Worm (Caenorhabditis elegans): ENCODE data around the gene Y7A5A.13.

Gene Y7A5A.13

DNA sequence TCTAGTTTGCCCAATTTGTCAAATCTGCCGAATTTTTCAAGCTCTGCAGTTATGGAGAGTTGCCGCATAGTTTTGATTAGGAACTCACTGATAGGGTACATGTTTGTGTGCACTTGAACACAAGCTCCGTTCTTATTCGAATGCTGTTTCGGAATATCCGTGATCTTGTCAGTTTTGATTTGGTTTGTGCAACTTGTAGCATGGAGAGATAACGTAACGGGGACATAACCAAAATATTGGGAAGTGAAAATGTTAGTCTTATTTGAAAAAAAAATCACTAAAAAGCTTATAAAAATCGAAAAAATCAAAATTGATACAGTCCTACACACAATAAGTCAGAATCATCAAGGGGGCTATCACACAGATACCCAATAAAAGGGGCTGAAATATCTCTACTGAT lies 8.4 kb downstream of the Y7A5A.13 start, which contains the start of gene Y7A5A.24:
TSS of gene Y7A5A.24 (minus strand) at position 101 of the 400 bp plus-strand sequence.
- TF ChIP-seq tra-4 (tag; optimal IDR thresholded peaks at IDR 0.05) = no peak
- TF ChIP-seq scrt-1 (GFP tag; IDR thresholded peaks at IDR 0.05) = no peak
- TF ChIP-seq aly-1 (tag; optimal IDR thresholded peaks at IDR 0.05) = no peak
- no peak for TF ChIP-seq hmg-4 (GFP tag; optimal IDR thresholded peaks at IDR 0.05)

DNA sequence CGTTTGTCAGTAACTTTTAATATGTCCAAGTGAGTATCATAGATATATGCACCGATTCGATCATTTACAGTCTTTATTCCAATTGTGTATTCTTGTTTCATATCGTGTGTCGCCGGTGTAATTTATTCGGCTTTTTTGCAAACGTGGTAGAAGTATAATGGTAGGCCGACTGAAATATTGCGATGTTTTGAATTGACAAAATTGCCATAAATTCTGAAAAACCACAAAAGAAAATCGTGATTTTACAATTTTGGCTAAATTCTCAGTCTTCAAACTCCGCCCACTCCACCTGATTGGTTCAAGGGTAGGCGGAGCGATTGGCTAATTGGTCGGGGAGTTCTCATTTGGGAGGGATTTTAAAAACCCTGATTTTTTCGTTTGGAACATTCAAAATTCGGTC lies 10.9 kb downstream of the Y7A5A.13 start, which contains the start of gene Y7A5A.3:
TSS of gene Y7A5A.3 (minus strand) at position 101 of the 400 bp plus-strand sequence.
- no peak for TF ChIP-seq tbx-37 (GFP tag; conservative IDR thresholded peaks at IDR 0.05)
- TF ChIP-seq ets-7 (tag; optimal IDR thresholded peaks at IDR 0.05) = no peak
- TF ChIP-seq ama-1 (optimal IDR thresholded peaks at IDR 0.05) = no peak
- TF ChIP-seq hmbx-1 (tag; optimal IDR thresholded peaks at IDR 0.05) = no peak
- no peak for TF ChIP-seq aly-1 (tag; optimal IDR thresholded peaks at IDR 0.05)
- TF ChIP-seq F13C5.2 (tag; optimal IDR thresholded peaks at IDR 0.05) = no peak
- TF ChIP-seq ceh-36 (tag; optimal IDR thresholded peaks at IDR 0.05) = no peak
- TF ChIP-seq ceh-13 (GFP tag; optimal IDR thresholded peaks at IDR 0.05) = no peak
- TF ChIP-seq scrt-1 (GFP tag; IDR thresholded peaks at IDR 0.05) = no peak
- no peak for TF ChIP-seq flt-1 (GFP tag; IDR thresholded peaks at IDR 0.05)

DNA sequence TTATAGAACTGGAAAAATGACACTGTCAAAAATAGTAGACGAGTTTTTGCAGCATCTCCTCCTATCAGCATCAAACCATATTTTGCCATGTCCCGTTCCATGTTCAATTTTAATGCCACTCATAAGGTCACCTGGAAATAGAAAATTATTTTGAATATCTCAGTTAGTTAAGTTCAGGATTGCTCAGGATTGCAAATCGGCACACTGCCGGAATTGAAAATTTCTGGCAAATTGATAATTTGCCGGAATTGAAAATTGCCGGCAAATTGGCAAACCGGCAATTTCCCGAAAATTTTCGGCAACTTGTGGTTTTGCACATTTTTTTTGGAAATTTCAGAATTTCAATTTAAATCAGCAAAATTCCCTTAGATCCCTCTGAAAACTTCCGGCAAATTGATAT lies 13.1 kb downstream of the Y7A5A.13 start, which contains the start of gene Y7A5A.5:
TSS of gene Y7A5A.5 (minus strand) at position 101 of the 400 bp plus-strand sequence.
- TF ChIP-seq pes-1 (GFP tag; IDR thresholded peaks at IDR 0.05) (no peak), F13C5.2 (tag; optimal IDR thresholded peaks at IDR 0.05) (no peak), tbx-37 (GFP tag; conservative IDR thresholded peaks at IDR 0.05) (no peak), ets-7 (tag; optimal IDR thresholded peaks at IDR 0.05) (no peak), hmg-4 (GFP tag; optimal IDR thresholded peaks at IDR 0.05) (no peak), scrt-1 (GFP tag; IDR thresholded peaks at IDR 0.05) (no peak), aly-1 (tag; optimal IDR thresholded peaks at IDR 0.05) (no peak), B0310.2 (tag; optimal IDR thresholded peaks at IDR 0.05) (no peak), hnd-1 (tag; optimal IDR thresholded peaks at IDR 0.05) (no peak), ama-1 (optimal IDR thresholded peaks at IDR 0.05) (no peak), ceh-13 (GFP tag; optimal IDR thresholded peaks at IDR 0.05) (no peak), tra-4 (tag; optimal IDR thresholded peaks at IDR 0.05) (no peak), tbx-11 (GFP tag; IDR thresholded peaks at IDR 0.05) (no peak), flt-1 (GFP tag; IDR thresholded peaks at IDR 0.05) (no peak), ceh-36 (tag; optimal IDR thresholded peaks at IDR 0.05) (no peak), hmbx-1 (tag; optimal IDR thresholded peaks at IDR 0.05) (no peak), sea-1 (GFP tag; conservative IDR thresholded peaks at IDR 0.05) (no peak)

DNA sequence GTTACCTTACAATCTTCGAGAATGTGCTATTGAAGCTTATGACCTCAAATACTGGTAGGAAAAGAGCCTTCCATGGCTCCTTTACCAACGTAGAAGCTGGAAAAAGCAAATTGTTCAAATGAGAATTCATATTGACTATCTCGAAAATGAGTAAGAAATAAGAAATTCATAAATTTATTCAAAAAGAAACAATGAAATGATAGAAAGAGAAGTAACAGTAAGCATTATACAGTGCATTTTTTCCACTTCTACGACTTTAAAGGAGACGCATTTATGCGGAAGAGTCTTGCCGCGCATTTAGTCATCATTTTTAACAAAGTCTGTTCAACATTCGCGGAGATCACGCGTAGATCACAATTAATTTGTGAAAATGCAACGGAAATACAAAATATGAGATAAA lies 21.3 kb downstream of the Y7A5A.13 start, which contains the start of gene Y7A5A.10:
TSS of gene Y7A5A.10 (minus strand) at position 101 of the 400 bp plus-strand sequence.
- TF ChIP-seq hnd-1 (tag; optimal IDR thresholded peaks at IDR 0.05) (no peak), hmbx-1 (tag; optimal IDR thresholded peaks at IDR 0.05) (no peak), aly-1 (tag; optimal IDR thresholded peaks at IDR 0.05) (no peak), ets-7 (tag; optimal IDR thresholded peaks at IDR 0.05) (no peak), tra-4 (tag; optimal IDR thresholded peaks at IDR 0.05) (no peak), hmg-4 (GFP tag; optimal IDR thresholded peaks at IDR 0.05) (no peak)

DNA sequence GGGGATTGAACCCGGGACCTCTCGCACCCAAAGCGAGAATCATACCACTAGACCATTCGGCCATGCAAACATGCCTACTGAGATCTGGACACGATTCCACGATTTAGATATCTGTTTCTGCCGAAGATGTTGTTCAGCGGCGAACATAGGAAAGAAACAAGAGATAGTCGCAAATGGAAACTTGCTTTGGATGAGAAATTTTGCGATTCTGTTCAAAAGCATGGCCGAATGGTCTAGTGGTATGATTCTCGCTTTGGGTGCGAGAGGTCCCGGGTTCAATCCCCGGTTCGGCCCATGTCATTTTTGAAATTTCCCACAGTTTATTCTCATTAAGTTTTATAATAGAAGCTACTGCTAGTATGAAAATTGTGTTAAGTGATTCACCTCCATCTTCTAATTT lies 23.0 kb downstream of the Y7A5A.13 start:
- no peak for TF ChIP-seq hnd-1 (tag; optimal IDR thresholded peaks at IDR 0.05)
- no peak for TF ChIP-seq F13C5.2 (tag; optimal IDR thresholded peaks at IDR 0.05)
- TF ChIP-seq hmg-4 (GFP tag; optimal IDR thresholded peaks at IDR 0.05) = no peak
- no peak for TF ChIP-seq ama-1 (optimal IDR thresholded peaks at IDR 0.05)
- TF ChIP-seq sea-1 (GFP tag; conservative IDR thresholded peaks at IDR 0.05) = no peak
- TF ChIP-seq tbx-11 (GFP tag; IDR thresholded peaks at IDR 0.05) = no peak
- TF ChIP-seq flt-1 (GFP tag; IDR thresholded peaks at IDR 0.05) = no peak
- TF ChIP-seq hmbx-1 (tag; optimal IDR thresholded peaks at IDR 0.05) = no peak
- TF ChIP-seq scrt-1 (GFP tag; IDR thresholded peaks at IDR 0.05) = no peak
- TF ChIP-seq tbx-37 (GFP tag; conservative IDR thresholded peaks at IDR 0.05) = no peak
- no peak for TF ChIP-seq ets-7 (tag; optimal IDR thresholded peaks at IDR 0.05)
- no peak for TF ChIP-seq aly-1 (tag; optimal IDR thresholded peaks at IDR 0.05)
- TF ChIP-seq B0310.2 (tag; optimal IDR thresholded peaks at IDR 0.05) = no peak
- TF ChIP-seq ceh-13 (GFP tag; optimal IDR thresholded peaks at IDR 0.05) = no peak
- TF ChIP-seq pes-1 (GFP tag; IDR thresholded peaks at IDR 0.05) = no peak

DNA sequence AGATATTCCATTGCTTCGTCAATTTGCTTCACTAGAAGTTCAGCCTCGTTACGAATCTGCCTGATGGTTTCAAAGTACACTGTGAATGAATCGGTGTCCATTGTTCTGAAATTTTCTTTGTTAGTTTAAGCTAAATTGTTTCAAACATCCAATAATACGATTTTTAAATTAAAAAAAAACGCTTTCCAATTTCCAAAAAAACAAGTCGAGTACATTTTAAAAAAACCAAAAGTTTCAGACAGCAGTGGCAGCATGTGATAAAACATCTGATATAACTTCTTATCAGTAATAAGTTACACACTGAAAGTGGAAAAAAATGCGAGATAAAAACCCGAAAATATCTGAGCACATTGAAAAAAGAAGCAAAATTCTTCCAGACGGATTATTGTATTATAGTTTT lies 25.9 kb downstream of the Y7A5A.13 start, which contains the start of gene Y7A5A.6:
TSS of gene Y7A5A.6 (minus strand) at position 101 of the 400 bp plus-strand sequence.
- TF ChIP-seq pes-1 (GFP tag; IDR thresholded peaks at IDR 0.05) (no peak), B0310.2 (tag; optimal IDR thresholded peaks at IDR 0.05) (no peak), tbx-11 (GFP tag; IDR thresholded peaks at IDR 0.05) (no peak), F13C5.2 (tag; optimal IDR thresholded peaks at IDR 0.05) (no peak), hmbx-1 (tag; optimal IDR thresholded peaks at IDR 0.05) (no peak), hnd-1 (tag; optimal IDR thresholded peaks at IDR 0.05) (no peak), scrt-1 (GFP tag; IDR thresholded peaks at IDR 0.05) (no peak)

DNA sequence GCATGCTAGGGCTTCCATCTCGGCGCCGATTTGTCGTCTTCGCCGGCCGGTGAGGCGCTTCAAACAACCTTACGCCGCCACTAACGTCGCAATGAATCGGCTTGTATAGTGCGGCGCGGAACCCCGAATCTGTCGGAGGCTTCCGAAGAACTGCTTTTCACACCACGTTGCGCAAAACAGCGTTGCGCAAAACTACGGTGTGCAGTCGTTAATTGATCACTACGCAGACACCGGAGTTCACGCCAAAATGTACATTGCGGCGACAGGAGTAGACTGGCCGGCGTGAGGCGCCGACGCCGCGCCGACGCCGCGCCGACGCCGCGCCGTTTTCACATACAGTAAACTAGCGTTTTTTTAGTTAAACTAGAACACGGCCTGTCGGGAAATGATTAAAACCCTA lies 28.2 kb downstream of the Y7A5A.13 start:
- TF ChIP-seq aly-1 (tag; optimal IDR thresholded peaks at IDR 0.05) (no peak), ceh-13 (GFP tag; optimal IDR thresholded peaks at IDR 0.05) (no peak), pes-1 (GFP tag; IDR thresholded peaks at IDR 0.05) (no peak), tra-4 (tag; optimal IDR thresholded peaks at IDR 0.05) (no peak), tbx-37 (GFP tag; conservative IDR thresholded peaks at IDR 0.05) (no peak), F13C5.2 (tag; optimal IDR thresholded peaks at IDR 0.05) (no peak), hnd-1 (tag; optimal IDR thresholded peaks at IDR 0.05) (no peak), hmg-4 (GFP tag; optimal IDR thresholded peaks at IDR 0.05) (no peak), tbx-11 (GFP tag; IDR thresholded peaks at IDR 0.05) (no peak)

DNA sequence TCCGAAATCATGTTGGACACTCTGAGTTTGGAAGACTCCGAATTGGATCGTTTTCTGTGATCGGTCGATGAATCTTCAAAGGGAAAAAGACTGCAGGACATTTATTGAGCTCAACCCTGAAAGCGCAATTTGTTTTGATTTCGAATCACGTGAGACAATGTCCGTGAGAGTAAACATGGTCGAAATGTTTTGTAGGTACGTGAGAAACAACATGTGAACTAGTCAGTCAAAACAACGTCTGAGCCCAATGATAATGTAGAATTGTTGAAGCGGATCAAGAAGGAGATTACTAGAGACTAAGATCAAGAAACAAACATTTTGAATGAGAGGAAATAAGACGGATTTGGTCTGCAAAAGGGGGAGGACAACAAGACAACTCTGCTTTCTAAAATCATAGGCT lies 30.4 kb downstream of the Y7A5A.13 start, which contains the start of gene Y7A5A.7:
TSS of gene Y7A5A.7 (minus strand) at position 101 of the 400 bp plus-strand sequence.
- TF ChIP-seq B0310.2 (tag; optimal IDR thresholded peaks at IDR 0.05) (no peak), scrt-1 (GFP tag; IDR thresholded peaks at IDR 0.05) (no peak), tra-4 (tag; optimal IDR thresholded peaks at IDR 0.05) (no peak), flt-1 (GFP tag; IDR thresholded peaks at IDR 0.05) (no peak), tbx-37 (GFP tag; conservative IDR thresholded peaks at IDR 0.05) (no peak), ama-1 (optimal IDR thresholded peaks at IDR 0.05) (no peak), tbx-11 (GFP tag; IDR thresholded peaks at IDR 0.05) (no peak), sea-1 (GFP tag; conservative IDR thresholded peaks at IDR 0.05) (no peak), hmg-4 (GFP tag; optimal IDR thresholded peaks at IDR 0.05) (no peak), aly-1 (tag; optimal IDR thresholded peaks at IDR 0.05) (no peak), ceh-13 (GFP tag; optimal IDR thresholded peaks at IDR 0.05) (no peak), F13C5.2 (tag; optimal IDR thresholded peaks at IDR 0.05) (no peak), hmbx-1 (tag; optimal IDR thresholded peaks at IDR 0.05) (no peak)

All from whole organism, early embryonic.